Fruit fly (Drosophila melanogaster) whole organism, embryonic: Measurements from ENCODE around the gene Mtp.

Experiments used
- B-H1 ChIP-seq: fragments of 200-800 bp; sonication (Bioruptor generic); IDR thresholded peaks from 3 replicates; pipeline ENCODE4 v1.3.6; 2022; ENCODE audit warnings: missing biosample characterization, missing genetic modification characterization
- Blimp-1 ChIP-seq: fragments of 200-800 bp; sonication (Bioruptor generic); optimal IDR thresholded peaks from 3 replicates; lab custom pipeline; 2018; ENCODE audit warnings: missing biosample characterization, missing genetic modification characterization, mild to moderate bottlenecking, moderate library complexity, missing genetic modification reagents
- CG10654 ChIP-seq: fragments of 200-800 bp; sonication (Bioruptor generic); optimal IDR thresholded peaks from 2 replicates; lab custom pipeline; 2016; ENCODE audit warnings: missing biosample characterization, missing genetic modification characterization
- CG11504 ChIP-seq: fragments of 200-800 bp; sonication (Bioruptor generic); optimal IDR thresholded peaks from 3 replicates; lab custom pipeline; 2019; ENCODE audit warnings: missing biosample characterization, mild to moderate bottlenecking, missing genetic modification characterization, moderate library complexity
- CG11695 ChIP-seq: fragments of 200-800 bp; sonication (Bioruptor generic); IDR thresholded peaks from 3 replicates; pipeline ENCODE4 v1.3.6; 2022; ENCODE audit warnings: missing biosample characterization, missing genetic modification characterization
- CG12104 ChIP-seq: fragments of 200-800 bp; sonication (Bioruptor generic); optimal IDR thresholded peaks from 3 replicates; lab custom pipeline; 2016; ENCODE audit warnings: missing biosample characterization, missing genetic modification characterization
- CG12155 ChIP-seq: fragments of 200-800 bp; sonication (Bioruptor generic); optimal IDR thresholded peaks from 3 replicates; lab custom pipeline; 2016; ENCODE audit warnings: missing biosample characterization, missing genetic modification characterization
- CG12236 ChIP-seq: fragments of 200-800 bp; sonication (Bioruptor generic); optimal IDR thresholded peaks from 2 replicates; lab custom pipeline; 2016; ENCODE audit warnings: missing biosample characterization, missing genetic modification characterization
- CG12391 ChIP-seq: fragments of 200-800 bp; sonication (Bioruptor generic); optimal IDR thresholded peaks from 3 replicates; lab custom pipeline; 2018; ENCODE audit warnings: missing biosample characterization, mild to moderate bottlenecking, missing genetic modification characterization, moderate library complexity
- CG15479 ChIP-seq: fragments of 200-800 bp; sonication (Bioruptor generic); optimal IDR thresholded peaks from 3 replicates; lab custom pipeline; 2019; ENCODE audit warnings: missing biosample characterization, mild to moderate bottlenecking, missing genetic modification characterization, moderate library complexity
- CG18619 ChIP-seq: fragments of 200-800 bp; sonication (Bioruptor generic); optimal IDR thresholded peaks from 3 replicates; lab custom pipeline; 2017; ENCODE audit warnings: missing biosample characterization, mild to moderate bottlenecking, missing genetic modification characterization
- CG2120 ChIP-seq: fragments of 200-800 bp; sonication (Bioruptor generic); optimal IDR thresholded peaks from 3 replicates; lab custom pipeline; 2016; ENCODE audit warnings: missing biosample characterization, missing genetic modification characterization
- CG2712 ChIP-seq: fragments of 200-800 bp; optimal IDR thresholded peaks from 3 replicates; lab custom pipeline; 2019; ENCODE audit warnings: missing biosample characterization, mild to moderate bottlenecking, missing genetic modification characterization, moderate library complexity
- CG30020 ChIP-seq: fragments of 200-800 bp; optimal IDR thresholded peaks from 2 replicates; lab custom pipeline; 2019; ENCODE audit warnings: missing biosample characterization, mild to moderate bottlenecking, missing genetic modification characterization, moderate library complexity
- CG31441 ChIP-seq: fragments of 200-800 bp; sonication (Bioruptor generic); IDR thresholded peaks from 2 replicates; pipeline ENCODE4 v1.3.6; 2022; ENCODE audit warnings: missing biosample characterization, missing genetic modification characterization
- CG3995 ChIP-seq: fragments of 200-800 bp; sonication (Bioruptor generic); optimal IDR thresholded peaks from 3 replicates; lab custom pipeline; 2016; ENCODE audit warnings: missing biosample characterization, missing genetic modification characterization
- CG4707 ChIP-seq: fragments of 200-800 bp; sonication (Bioruptor generic); optimal IDR thresholded peaks from 2 replicates; lab custom pipeline; 2018; ENCODE audit warnings: missing biosample characterization, mild to moderate bottlenecking, missing genetic modification characterization, moderate library complexity
- CG4820 ChIP-seq: fragments of 200-800 bp; sonication (Bioruptor generic); optimal IDR thresholded peaks from 3 replicates; lab custom pipeline; 2016; ENCODE audit warnings: missing biosample characterization, missing genetic modification characterization
- CG6654 ChIP-seq: fragments of 200-800 bp; sonication (Bioruptor generic); optimal IDR thresholded peaks from 2 replicates; lab custom pipeline; 2017; ENCODE audit warnings: missing biosample characterization, mild to moderate bottlenecking, missing genetic modification characterization
- CG8765 ChIP-seq: fragments of 200-800 bp; sonication (Bioruptor generic); IDR thresholded peaks from 2 replicates; pipeline ENCODE4 v1.3.6; 2022; ENCODE audit warnings: missing biosample characterization, missing genetic modification characterization
- CG9817 ChIP-seq: fragments of 200-800 bp; sonication (Bioruptor generic); optimal IDR thresholded peaks from 2 replicates; lab custom pipeline; 2018; ENCODE audit warnings: missing biosample characterization, mild to moderate bottlenecking, missing genetic modification characterization, moderate library complexity
- Chrac-16 ChIP-seq: fragments of 200-800 bp; sonication (Bioruptor generic); optimal IDR thresholded peaks from 3 replicates; lab custom pipeline; 2016; ENCODE audit warnings: missing biosample characterization, missing genetic modification characterization
- Elba2 ChIP-seq: fragments of 200-800 bp; sonication (Bioruptor generic); optimal IDR thresholded peaks from 3 replicates; lab custom pipeline; 2016; ENCODE audit warnings: missing biosample characterization, missing genetic modification characterization
- Hmr ChIP-seq: fragments of 200-800 bp; sonication (Bioruptor generic); optimal IDR thresholded peaks from 3 replicates; lab custom pipeline; 2017; ENCODE audit warnings: mild to moderate bottlenecking, missing biosample characterization, missing genetic modification reagents, missing genetic modification characterization
- Hmx ChIP-seq: fragments of 200-800 bp; sonication (Bioruptor generic); optimal IDR thresholded peaks from 2 replicates; lab custom pipeline; 2016; ENCODE audit warnings: missing biosample characterization, missing genetic modification characterization
- Hr3 ChIP-seq: fragments of 200-800 bp; sonication (Bioruptor generic); optimal IDR thresholded peaks from 3 replicates; lab custom pipeline; 2016; ENCODE audit warnings: missing biosample characterization, missing genetic modification characterization
- Hsf ChIP-seq: fragments of 200-800 bp; sonication (Bioruptor generic); optimal IDR thresholded peaks from 3 replicates; lab custom pipeline; 2016; ENCODE audit warnings: missing biosample characterization, missing genetic modification characterization
- Jarid2 ChIP-seq: fragments of 200-800 bp; sonication (Bioruptor generic); optimal IDR thresholded peaks from 3 replicates; lab custom pipeline; 2017; ENCODE audit warnings: mild to moderate bottlenecking, missing biosample characterization, missing genetic modification reagents, missing genetic modification characterization
- MBD-R2 ChIP-seq: fragments of 200-800 bp; sonication (Bioruptor generic); IDR thresholded peaks from 2 replicates; pipeline ENCODE4 v1.3.6; 2022; ENCODE audit warnings: missing biosample characterization, missing genetic modification characterization
- Meics ChIP-seq: fragments of 200-800 bp; sonication (Bioruptor generic); optimal IDR thresholded peaks from 2 replicates; lab custom pipeline; 2017; ENCODE audit warnings: missing biosample characterization, mild to moderate bottlenecking, missing genetic modification characterization
- NFAT ChIP-seq: fragments of 200-800 bp; sonication (Bioruptor generic); IDR thresholded peaks from 2 replicates; pipeline ENCODE4 v1.3.6; 2022; ENCODE audit warnings: missing biosample characterization, missing genetic modification characterization
- Oaz ChIP-seq: fragments of 200-800 bp; sonication (Bioruptor generic); IDR thresholded peaks from 2 replicates; pipeline ENCODE4 v1.3.6; 2022; ENCODE audit warnings: missing biosample characterization, missing genetic modification characterization
- Sin3A ChIP-seq: fragments of >200 bp; optimal IDR thresholded peaks from 2 replicates; lab custom pipeline; 2018
- Spps ChIP-seq: fragments of 200-800 bp; sonication (Bioruptor generic); optimal IDR thresholded peaks from 2 replicates; lab custom pipeline; 2018; ENCODE audit warnings: missing biosample characterization, mild to moderate bottlenecking, missing genetic modification characterization
- Sry-δ ChIP-seq: fragments of 200-800 bp; sonication (Bioruptor generic); optimal IDR thresholded peaks from 2 replicates; lab custom pipeline; 2016; ENCODE audit warnings: missing biosample characterization, missing genetic modification characterization
- ci ChIP-seq: fragments of 200-800 bp; sonication (Bioruptor generic); IDR thresholded peaks from 3 replicates; pipeline ENCODE4 v1.3.6; 2022; ENCODE audit warnings: missing biosample characterization, missing genetic modification characterization
- dysf ChIP-seq: fragments of 200-800 bp; sonication (Bioruptor generic); IDR thresholded peaks from 3 replicates; pipeline ENCODE4 v1.3.6; 2022; ENCODE audit warnings: missing biosample characterization, missing genetic modification characterization
- esg ChIP-seq: fragments of 200-800 bp; sonication (Bioruptor generic); conservative IDR thresholded peaks from 2 replicates; pipeline ENCODE4 v1.3.6; 2022; ENCODE audit warnings: missing biosample characterization, missing genetic modification characterization
- lab ChIP-seq: fragments of 200-800 bp; sonication (Bioruptor generic); optimal IDR thresholded peaks from 3 replicates; lab custom pipeline; 2017; ENCODE audit warnings: missing biosample characterization, missing genetic modification characterization, mild to moderate bottlenecking, moderate library complexity, missing genetic modification reagents
- nom ChIP-seq: fragments of 200-800 bp; sonication (Bioruptor generic); optimal IDR thresholded peaks from 2 replicates; lab custom pipeline; 2017; ENCODE audit warnings: missing biosample characterization, missing genetic modification characterization, mild to moderate bottlenecking, moderate library complexity, missing genetic modification reagents
- oc ChIP-seq: fragments of 200-800 bp; sonication (Bioruptor generic); optimal IDR thresholded peaks from 2 replicates; lab custom pipeline; 2018; ENCODE audit warnings: missing biosample characterization, mild to moderate bottlenecking, missing genetic modification characterization, moderate library complexity
- psq ChIP-seq: fragments of 200-800 bp; sonication (Bioruptor generic); optimal IDR thresholded peaks from 2 replicates; lab custom pipeline; 2017; ENCODE audit warnings: missing biosample characterization, missing genetic modification characterization
- ranshi ChIP-seq: fragments of 200-800 bp; sonication (Bioruptor generic); IDR thresholded peaks from 2 replicates; pipeline ENCODE4 v1.3.6; 2022; ENCODE audit warnings: missing biosample characterization, missing genetic modification characterization
- schlank ChIP-seq: fragments of 200-800 bp; sonication (Bioruptor generic); optimal IDR thresholded peaks from 2 replicates; lab custom pipeline; 2018; ENCODE audit warnings: missing biosample characterization, mild to moderate bottlenecking, missing genetic modification characterization
- sens-2 ChIP-seq: fragments of 200-800 bp; sonication (Bioruptor generic); IDR thresholded peaks from 2 replicates; pipeline ENCODE4 v1.3.6; 2022; ENCODE audit warnings: missing biosample characterization, missing genetic modification characterization
- sim ChIP-seq: fragments of 200-800 bp; sonication (Bioruptor generic); IDR thresholded peaks from 2 replicates; pipeline ENCODE4 v1.3.6; 2022; ENCODE audit warnings: missing biosample characterization, missing genetic modification characterization
- sisA ChIP-seq: fragments of 200-800 bp; sonication (Bioruptor generic); IDR thresholded peaks from 2 replicates; pipeline ENCODE4 v1.3.6; 2022; ENCODE audit warnings: missing biosample characterization, missing genetic modification characterization
- slbo ChIP-seq: fragments of 200-800 bp; sonication (Bioruptor generic); IDR thresholded peaks from 2 replicates; pipeline ENCODE4 v1.3.6; 2022; ENCODE audit warnings: missing biosample characterization, missing genetic modification characterization
- ssp ChIP-seq: fragments of 200-800 bp; sonication (Bioruptor generic); IDR thresholded peaks from 2 replicates; pipeline ENCODE4 v1.3.6; 2022; ENCODE audit warnings: missing biosample characterization, missing genetic modification characterization
- unpg ChIP-seq: fragments of 200-800 bp; sonication (Bioruptor generic); optimal IDR thresholded peaks from 3 replicates; lab custom pipeline; 2018; ENCODE audit warnings: missing biosample characterization, mild to moderate bottlenecking, missing genetic modification characterization, moderate library complexity

Gene Mtp

dm6 chr2L:20916672-20917209 is 5.9 kb downstream of the Mtp start (continued):
- TF ChIP-seq CG2712 (no peak), CG12104 (GFP tag; lab: Kevin White, UChicago) (no peak), CG12236 (GFP tag; lab: Kevin White, UChicago) (no peak), psq (GFP tag; lab: Kevin White, UChicago) (peak; percentile 67), Sry-δ (no peak), Jarid2 (GFP tag; lab: Kevin White, UChicago) (no peak), Hmx (GFP tag; lab: Kevin White, UChicago) (no peak), Elba2 (GFP tag; lab: Kevin White, UChicago) (no peak), NFAT (GFP tag; lab: Robert Waterston, UW) (no peak), CG15479 (GFP tag; lab: Kevin White, UChicago) (peak; percentile 54), sim (GFP tag; lab: Robert Waterston, UW) (0 out of 2 replicates have a peak, but pooled peaks have one; percentile 16), CG11695 (GFP tag; lab: Robert Waterston, UW) (no peak), schlank (tag; lab: Kevin White, UChicago) (no peak), CG31441 (GFP tag; lab: Robert Waterston, UW) (no peak), nom (GFP tag; lab: Kevin White, UChicago) (peak; percentile 92), CG8765 (GFP tag; lab: Robert Waterston, UW) (no peak), sens-2 (no peak), CG10654 (GFP tag; lab: Kevin White, UChicago) (no peak)

- TF ChIP-seq Chrac-16 = peak; percentile 38
- no peak for TF ChIP-seq CG9817 (tag; lab: Kevin White, UChicago)
- 0 out of 2 replicates have a peak, but pooled peaks have one; percentile 10 for TF ChIP-seq Oaz
- TF ChIP-seq CG11504 (tag; lab: Kevin White, UChicago) = peak; percentile 52
- TF ChIP-seq ranshi (GFP tag; lab: Robert Waterston, UW) = 0 out of 2 replicates have a peak, but pooled peaks have one; percentile 31
- TF ChIP-seq CG3995 (GFP tag; lab: Kevin White, UChicago) = peak; percentile 52
- TF ChIP-seq Meics (GFP tag; lab: Kevin White, UChicago) = peak; percentile 20
- TF ChIP-seq B-H1 (GFP tag; lab: Robert Waterston, UW) = peak; percentile 34; the same call in 1 of the 3 replicates
- TF ChIP-seq CG2120 = peak; percentile 14
- TF ChIP-seq slbo = peak; percentile 31; the same call in 1 of the 2 replicates
- no peak for TF ChIP-seq CG4707
- peak; percentile 59; the same call in 2 of the 3 replicates for TF ChIP-seq dysf
- TF ChIP-seq CG18619 (GFP tag; lab: Kevin White, UChicago) = peak; percentile 25
- peak; percentile 19 for TF ChIP-seq Hr3 (GFP tag; lab: Kevin White, UChicago)
- TF ChIP-seq Spps (tag; lab: Kevin White, UChicago) = no peak
- peak; percentile 53 for TF ChIP-seq unpg (GFP tag; lab: Kevin White, UChicago)
- TF ChIP-seq CG12391 (tag; lab: Kevin White, UChicago) = peak; percentile 50
- no peak for TF ChIP-seq CG30020
- TF ChIP-seq MBD-R2 = peak; percentile 16; the same call in 1 of the 2 replicates
- peak; percentile 58 for TF ChIP-seq Blimp-1
- TF ChIP-seq Sin3A (lab: Kevin White, UChicago) = no peak
- peak; percentile 54; the same call in 1 of the 3 replicates for TF ChIP-seq ci
- TF ChIP-seq ssp = 0 out of 2 replicates have a peak, but pooled peaks have one; percentile 10
- TF ChIP-seq Hsf (GFP tag; lab: Kevin White, UChicago) = peak; percentile 8
- no peak for TF ChIP-seq CG6654 (GFP tag; lab: Kevin White, UChicago)
- TF ChIP-seq esg = peak; percentile 26; the same call in 1 of the 2 replicates
- TF ChIP-seq sisA = peak; percentile 29; the same call in 1 of the 2 replicates
- peak; percentile 30 for TF ChIP-seq CG12155 (GFP tag; lab: Kevin White, UChicago)
- peak; percentile 47 for TF ChIP-seq oc (tag; lab: Kevin White, UChicago)
- TF ChIP-seq CG4820 = peak; percentile 8
- TF ChIP-seq Hmr = peak; percentile 60
- TF ChIP-seq lab = peak; percentile 71
Measured at dm6 chr2L:20915224-20915623, 7.5 kb downstream of the Mtp start.
